Fruit fly (Drosophila melanogaster) whole organism, embryonic: ENCODE measurements around the gene wda.

ENCODE experiments used
- Adf1 ChIP-seq: fragments of 200-800 bp; sonication (Bioruptor generic); IDR thresholded peaks from 2 replicates; pipeline ENCODE4 v1.3.6; 2022; ENCODE audit warnings: missing biosample characterization, missing genetic modification characterization
- Bgb ChIP-seq: fragments of 200-800 bp; sonication (Bioruptor generic); IDR thresholded peaks from 2 replicates; pipeline ENCODE4 v1.3.6; 2022; ENCODE audit warnings: missing biosample characterization, missing genetic modification characterization; ENCODE audit not compliant: partially characterized antibody
- Blimp-1 ChIP-seq: fragments of 200-800 bp; sonication (Bioruptor generic); optimal IDR thresholded peaks from 3 replicates; lab custom pipeline; 2018; ENCODE audit warnings: missing biosample characterization, missing genetic modification characterization, mild to moderate bottlenecking, moderate library complexity, missing genetic modification reagents
- CG10147 ChIP-seq: fragments of 200-800 bp; sonication (Bioruptor generic); optimal IDR thresholded peaks from 2 replicates; lab custom pipeline; 2019; ENCODE audit warnings: missing biosample characterization, mild to moderate bottlenecking, missing genetic modification characterization, moderate library complexity
- CG10462 ChIP-seq: fragments of 200-800 bp; sonication (Bioruptor generic); optimal IDR thresholded peaks from 2 replicates; lab custom pipeline; 2016; ENCODE audit warnings: missing biosample characterization, missing genetic modification characterization
- CG12769 ChIP-seq: fragments of 200-800 bp; sonication (Bioruptor generic); optimal IDR thresholded peaks from 2 replicates; lab custom pipeline; 2019; ENCODE audit warnings: missing biosample characterization, mild to moderate bottlenecking, missing genetic modification characterization, moderate library complexity
- CG13296 ChIP-seq: fragments of 200-800 bp; sonication (Bioruptor generic); optimal IDR thresholded peaks from 3 replicates; lab custom pipeline; 2018; ENCODE audit warnings: missing biosample characterization, mild to moderate bottlenecking, missing genetic modification characterization
- CG13424 ChIP-seq: fragments of 200-800 bp; sonication (Bioruptor generic); optimal IDR thresholded peaks from 2 replicates; lab custom pipeline; 2019; ENCODE audit warnings: missing biosample characterization, mild to moderate bottlenecking, missing genetic modification characterization, moderate library complexity
- CG14050 ChIP-seq: fragments of 200-800 bp; sonication (Bioruptor generic); IDR thresholded peaks from 3 replicates; pipeline ENCODE4 v1.3.6; 2022; ENCODE audit warnings: missing biosample characterization, missing genetic modification characterization
- CG1529 ChIP-seq: fragments of 200-800 bp; sonication (Bioruptor generic); optimal IDR thresholded peaks from 3 replicates; lab custom pipeline; 2018; ENCODE audit warnings: missing biosample characterization, missing genetic modification characterization
- CG1603 ChIP-seq: fragments of 200-800 bp; sonication (Bioruptor generic); optimal IDR thresholded peaks from 2 replicates; lab custom pipeline; 2019; ENCODE audit warnings: missing biosample characterization, mild to moderate bottlenecking, missing genetic modification characterization, moderate library complexity
- CG17385 ChIP-seq: fragments of 200-800 bp; sonication (Bioruptor generic); optimal IDR thresholded peaks from 3 replicates; lab custom pipeline; 2018; ENCODE audit warnings: missing biosample characterization, mild to moderate bottlenecking, missing genetic modification characterization
- CG17568 ChIP-seq: fragments of 200-800 bp; sonication (Bioruptor generic); optimal IDR thresholded peaks from 2 replicates; lab custom pipeline; 2018; ENCODE audit warnings: missing biosample characterization, mild to moderate bottlenecking, missing genetic modification characterization, moderate library complexity
- CG17802 ChIP-seq: fragments of 200-800 bp; sonication (Bioruptor generic); optimal IDR thresholded peaks from 2 replicates; lab custom pipeline; 2018; ENCODE audit warnings: missing biosample characterization, mild to moderate bottlenecking, missing genetic modification characterization, moderate library complexity
- CG1792 ChIP-seq: fragments of 200-800 bp; sonication (Bioruptor generic); optimal IDR thresholded peaks from 2 replicates; lab custom pipeline; 2016; ENCODE audit warnings: missing biosample characterization, missing genetic modification characterization
- CG30431 ChIP-seq: fragments of 200-800 bp; sonication (Bioruptor generic); optimal IDR thresholded peaks from 2 replicates; lab custom pipeline; 2017; ENCODE audit warnings: missing biosample characterization, missing genetic modification characterization
- CG33557 ChIP-seq: fragments of 200-800 bp; sonication (Bioruptor generic); optimal IDR thresholded peaks from 2 replicates; lab custom pipeline; 2019; ENCODE audit warnings: missing biosample characterization, mild to moderate bottlenecking, missing genetic modification characterization, moderate library complexity
- CG4424 ChIP-seq: fragments of 200-800 bp; sonication (Bioruptor generic); optimal IDR thresholded peaks from 3 replicates; lab custom pipeline; 2016; ENCODE audit warnings: missing biosample characterization, missing genetic modification characterization
- CG9215 ChIP-seq: fragments of 200-800 bp; sonication (Bioruptor generic); IDR thresholded peaks from 2 replicates; pipeline ENCODE4 v1.3.6; 2022; ENCODE audit warnings: missing biosample characterization, missing genetic modification characterization
- CG9932 ChIP-seq: fragments of 200-800 bp; sonication (Bioruptor generic); IDR thresholded peaks from 2 replicates; pipeline ENCODE4 v1.3.6; 2022; ENCODE audit warnings: missing biosample characterization, missing genetic modification characterization
- Elba2 ChIP-seq: fragments of 200-800 bp; sonication (Bioruptor generic); optimal IDR thresholded peaks from 3 replicates; lab custom pipeline; 2016; ENCODE audit warnings: missing biosample characterization, missing genetic modification characterization
- MBD-R2 ChIP-seq: fragments of 200-800 bp; sonication (Bioruptor generic); IDR thresholded peaks from 2 replicates; pipeline ENCODE4 v1.3.6; 2022; ENCODE audit warnings: missing biosample characterization, missing genetic modification characterization
- Optix ChIP-seq: fragments of 200-800 bp; sonication (Bioruptor generic); IDR thresholded peaks from 3 replicates; pipeline ENCODE4 v1.3.6; 2022; ENCODE audit warnings: missing biosample characterization, missing genetic modification characterization
- Sox102F ChIP-seq: fragments of 200-800 bp; sonication (Bioruptor generic); optimal IDR thresholded peaks from 2 replicates; lab custom pipeline; 2018; ENCODE audit warnings: missing biosample characterization, mild to moderate bottlenecking, missing genetic modification characterization, moderate library complexity
- Spps ChIP-seq: fragments of 200-800 bp; sonication (Bioruptor generic); optimal IDR thresholded peaks from 2 replicates; lab custom pipeline; 2018; ENCODE audit warnings: missing biosample characterization, mild to moderate bottlenecking, missing genetic modification characterization
- ab ChIP-seq: fragments of 200-800 bp; sonication (Bioruptor generic); optimal IDR thresholded peaks from 2 replicates; lab custom pipeline; 2016; ENCODE audit warnings: missing biosample characterization, missing genetic modification characterization
- br ChIP-seq: fragments of >200 bp; optimal IDR thresholded peaks from 2 replicates; lab custom pipeline; 2017
- cas ChIP-seq: fragments of 200-800 bp; sonication (Bioruptor generic); IDR thresholded peaks from 2 replicates; pipeline ENCODE4 v1.3.6; 2022; ENCODE audit warnings: missing biosample characterization, missing genetic modification characterization
- cg ChIP-seq: fragments of 200-800 bp; sonication (Bioruptor generic); optimal IDR thresholded peaks from 3 replicates; lab custom pipeline; 2019; ENCODE audit warnings: missing biosample characterization, mild to moderate bottlenecking, missing genetic modification characterization, moderate library complexity
- chm ChIP-seq: fragments of 200-800 bp; sonication (Bioruptor generic); IDR thresholded peaks from 2 replicates; pipeline ENCODE4 v1.3.6; 2022; ENCODE audit warnings: missing biosample characterization, missing genetic modification characterization
- dm ChIP-seq: fragments of 200-800 bp; sonication (Bioruptor generic); optimal IDR thresholded peaks from 3 replicates; lab custom pipeline; 2016; ENCODE audit warnings: missing biosample characterization, missing genetic modification characterization
- dysf ChIP-seq: fragments of 200-800 bp; sonication (Bioruptor generic); IDR thresholded peaks from 3 replicates; pipeline ENCODE4 v1.3.6; 2022; ENCODE audit warnings: missing biosample characterization, missing genetic modification characterization
- fru ChIP-seq: fragments of >200 bp; optimal IDR thresholded peaks from 2 replicates; lab custom pipeline; 2017
- gcm ChIP-seq: fragments of 200-800 bp; sonication (Bioruptor generic); optimal IDR thresholded peaks from 2 replicates; lab custom pipeline; 2019; ENCODE audit warnings: missing biosample characterization, mild to moderate bottlenecking, missing genetic modification characterization, moderate library complexity
- gro ChIP-seq: fragments of 200-800 bp; sonication (Bioruptor generic); optimal IDR thresholded peaks from 2 replicates; lab custom pipeline; 2016; ENCODE audit warnings: missing biosample characterization, missing genetic modification characterization
- insv ChIP-seq, 2 experiments: fragments of 200-800 bp; sonication (Bioruptor generic); optimal IDR thresholded peaks; 3 replicates each; lab custom pipeline; 2016 to 2018; ENCODE audit warnings: missing biosample characterization in 2 of 2, missing genetic modification characterization in 2 of 2
- jigr1 ChIP-seq: fragments of 200-800 bp; sonication (Bioruptor generic); IDR thresholded peaks from 3 replicates; pipeline ENCODE4 v1.3.6; 2022; ENCODE audit warnings: missing biosample characterization, missing genetic modification characterization
- kay ChIP-seq: fragments of 200-800 bp; sonication (Bioruptor generic); optimal IDR thresholded peaks from 2 replicates; lab custom pipeline; 2016; ENCODE audit warnings: missing biosample characterization, missing genetic modification characterization
- lov ChIP-seq, 2 experiments: fragments of 200-800 bp in 1 of 2; fragments of >200 bp in 1 of 2; sonication (Bioruptor generic) in 1 of 2; IDR thresholded peaks in 1 of 2; optimal IDR thresholded peaks in 1 of 2; 2 replicates in 1 of 2; 3 replicates in 1 of 2; pipeline versions ENCODE4 v1.3.6 to Lab custom; 2017 to 2022; ENCODE audit warnings: missing biosample characterization in 1 of 2, missing genetic modification characterization in 1 of 2
- oc ChIP-seq: fragments of 200-800 bp; sonication (Bioruptor generic); optimal IDR thresholded peaks from 2 replicates; lab custom pipeline; 2018; ENCODE audit warnings: missing biosample characterization, mild to moderate bottlenecking, missing genetic modification characterization, moderate library complexity
- odd ChIP-seq: fragments of 200-800 bp; sonication (Bioruptor generic); optimal IDR thresholded peaks from 2 replicates; lab custom pipeline; 2017; ENCODE audit warnings: missing biosample characterization, mild to moderate bottlenecking, missing genetic modification characterization
- p53 ChIP-seq: fragments of 200-800 bp; sonication (Bioruptor generic); optimal IDR thresholded peaks from 2 replicates; lab custom pipeline; 2016; ENCODE audit warnings: missing biosample characterization, missing genetic modification characterization
- pum ChIP-seq: fragments of 200-800 bp; sonication (Bioruptor generic); optimal IDR thresholded peaks from 2 replicates; lab custom pipeline; 2016; ENCODE audit warnings: missing biosample characterization, missing genetic modification characterization
- ranshi ChIP-seq: fragments of 200-800 bp; sonication (Bioruptor generic); IDR thresholded peaks from 2 replicates; pipeline ENCODE4 v1.3.6; 2022; ENCODE audit warnings: missing biosample characterization, missing genetic modification characterization
- ro ChIP-seq: fragments of 200-800 bp; sonication (Bioruptor generic); IDR thresholded peaks from 2 replicates; pipeline ENCODE4 v1.3.6; 2022; ENCODE audit warnings: missing biosample characterization, missing genetic modification characterization
- scrt ChIP-seq: fragments of 200-800 bp; sonication (Bioruptor generic); optimal IDR thresholded peaks from 2 replicates; lab custom pipeline; 2018; ENCODE audit warnings: missing biosample characterization, mild to moderate bottlenecking, missing genetic modification characterization, moderate library complexity
- sob ChIP-seq: fragments of 200-800 bp; sonication (Bioruptor generic); IDR thresholded peaks from 2 replicates; pipeline ENCODE4 v1.3.6; 2022; ENCODE audit warnings: missing biosample characterization, missing genetic modification characterization
- tap ChIP-seq: fragments of 200-800 bp; optimal IDR thresholded peaks from 3 replicates; lab custom pipeline; 2019; ENCODE audit warnings: missing biosample characterization, mild to moderate bottlenecking, missing genetic modification characterization, moderate library complexity
- trh ChIP-seq: fragments of 200-800 bp; sonication (Bioruptor generic); optimal IDR thresholded peaks from 2 replicates; lab custom pipeline; 2016; ENCODE audit warnings: missing biosample characterization, missing genetic modification characterization
- ttk ChIP-seq: fragments of 200-800 bp; sonication (Bioruptor generic); IDR thresholded peaks from 2 replicates; pipeline ENCODE4 v2.1.2; 2022; ENCODE audit warnings: missing biosample characterization, missing genetic modification characterization
- vvl ChIP-seq: fragments of 200-800 bp; sonication (Bioruptor generic); IDR thresholded peaks from 2 replicates; pipeline ENCODE4 v1.3.6; 2022; ENCODE audit warnings: missing biosample characterization, missing genetic modification characterization

The wda gene

dm6 chr3R:23257986-23258427 lies at the start of gene wda, which contains the start of gene Pex11c (continued):
- peak; percentile 74 for TF ChIP-seq odd
- TF ChIP-seq CG12769 (tag; lab: Kevin White, UChicago): no peak
- peak; percentile 95 for TF ChIP-seq vvl (GFP tag; lab: Robert Waterston, UW)
- peak; percentile 66 for TF ChIP-seq CG10147 (GFP tag; lab: Kevin White, UChicago)
- peak; percentile 66 for TF ChIP-seq Spps
- TF ChIP-seq dm: no peak
- peak; percentile 70 for TF ChIP-seq tap (tag; lab: Kevin White, UChicago)
- peak; percentile 45 for TF ChIP-seq pum
- TF ChIP-seq Elba2 (GFP tag; lab: Kevin White, UChicago): peak; percentile 16
- peak; percentile 81 for TF ChIP-seq CG4424
- no peak; the same call in none of the 2 replicates for TF ChIP-seq ranshi (GFP tag; lab: Robert Waterston, UW)
- TF ChIP-seq CG13424 (tag; lab: Kevin White, UChicago): peak; percentile 93
- peak; percentile 60 for TF ChIP-seq kay
- peak in 1 of 2 experiments; percentile 52 for TF ChIP-seq insv (GFP tag; optimal IDR thresholded peaks at IDR 0.05; lab: Kevin White, UChicago)
- peak; percentile 94 for TF ChIP-seq Sox102F
- TF ChIP-seq ab (GFP tag; lab: Kevin White, UChicago): no peak
- no peak; the same call in 2 of the 3 replicates for TF ChIP-seq CG14050 (GFP tag; lab: Robert Waterston, UW)
- peak; percentile 69; the same call in 1 of the 2 replicates for TF ChIP-seq cas
- no peak for TF ChIP-seq fru (lab: Kevin White, UChicago)
- TF ChIP-seq Bgb (GFP tag; lab: Robert Waterston, UW): peak; percentile 77
- no peak for TF ChIP-seq chm (GFP tag; lab: Robert Waterston, UW)
- TF ChIP-seq trh: no peak
- TF ChIP-seq CG13296 (GFP tag; lab: Kevin White, UChicago): peak; percentile 68
- TF ChIP-seq MBD-R2 (GFP tag; lab: Robert Waterston, UW): peak; percentile 87
- peak; percentile 73 for TF ChIP-seq CG30431 (GFP tag; lab: Kevin White, UChicago)
- TF ChIP-seq CG17568 (GFP tag; lab: Kevin White, UChicago): peak; percentile 38
- no peak for TF ChIP-seq p53 (GFP tag; lab: Kevin White, UChicago)
- peak; percentile 84 for TF ChIP-seq ro (GFP tag; lab: Robert Waterston, UW)
- TF ChIP-seq Blimp-1 (GFP tag; lab: Kevin White, UChicago): peak; percentile 59
- no peak for TF ChIP-seq CG1792 (GFP tag; lab: Kevin White, UChicago)
- TF ChIP-seq gro: no peak
- no peak for TF ChIP-seq cg
- no peak for TF ChIP-seq CG17802 (tag; lab: Kevin White, UChicago)
- peak; percentile 72 for TF ChIP-seq CG1529
- TF ChIP-seq CG1603 (tag; lab: Kevin White, UChicago): no peak
- TF ChIP-seq CG10462 (GFP tag; lab: Kevin White, UChicago): peak; percentile 83
- TF ChIP-seq sob (GFP tag; lab: Robert Waterston, UW): peak; percentile 94
- TF ChIP-seq oc (tag; lab: Kevin White, UChicago): peak; percentile 85
- TF ChIP-seq Optix: no peak
- peak; percentile 81 for TF ChIP-seq CG17385
- TF ChIP-seq jigr1: peak; percentile 53; the same call in 1 of the 3 replicates
- peak; percentile 93 for TF ChIP-seq gcm (GFP tag; lab: Kevin White, UChicago)
- no peak; the same call in none of the 2 replicates for TF ChIP-seq CG9932 (GFP tag; lab: Robert Waterston, UW)
- TF ChIP-seq ttk (GFP tag; lab: Robert Waterston, UW): no peak; the same call in 1 of the 2 replicates
- peak; percentile 90 for TF ChIP-seq dysf
- TF ChIP-seq CG9215 (GFP tag; lab: Robert Waterston, UW): no peak; the same call in 1 of the 2 replicates
- TF ChIP-seq br (lab: Kevin White, UChicago): no peak
- TF ChIP-seq Adf1 (GFP tag; lab: Robert Waterston, UW): peak; percentile 59
- TF ChIP-seq CG33557 (GFP tag; lab: Kevin White, UChicago): peak; percentile 85
- peak; percentile 61 for TF ChIP-seq scrt (GFP tag; lab: Kevin White, UChicago)
- TF ChIP-seq lov (optimal IDR thresholded peaks at IDR 0.05; lab: Kevin White, UChicago): no peak
- no peak for TF ChIP-seq lov (GFP tag; IDR thresholded peaks at IDR 0.05; lab: Robert Waterston, UW)
